Fruit fly (Drosophila melanogaster): ENCODE measurements around the gene ND-18.

The ND-18 gene

dm6 chrX:19520376-19520775, 28.2 kb downstream of the ND-18 start:
- no peak for TF ChIP-seq Sp1 (GFP tag; optimal IDR thresholded peaks at IDR 0.05)
- no peak for TF ChIP-seq N (GFP tag; optimal IDR thresholded peaks at IDR 0.05)
- no peak for TF ChIP-seq GATAd (GFP tag; optimal IDR thresholded peaks at IDR 0.05)
- no peak for TF ChIP-seq h (GFP tag; optimal IDR thresholded peaks at IDR 0.05)
- no peak for TF ChIP-seq Myc (optimal IDR thresholded peaks at IDR 0.05)
- TF ChIP-seq lola (GFP tag; optimal IDR thresholded peaks at IDR 0.05): no peak
- no peak for TF ChIP-seq dl (GFP tag; optimal IDR thresholded peaks at IDR 0.05; ENCODE audit: insufficient read depth in 1 of 2, partially characterized antibody in 2 of 2)
- no peak for TF ChIP-seq HLH106 (tag; optimal IDR thresholded peaks at IDR 0.05)
- TF ChIP-seq CG32264 (GFP tag; optimal IDR thresholded peaks at IDR 0.05): no peak
- TF ChIP-seq Dif (GFP tag; optimal IDR thresholded peaks at IDR 0.05; ENCODE audit: partially characterized antibody): no peak

DNA sequence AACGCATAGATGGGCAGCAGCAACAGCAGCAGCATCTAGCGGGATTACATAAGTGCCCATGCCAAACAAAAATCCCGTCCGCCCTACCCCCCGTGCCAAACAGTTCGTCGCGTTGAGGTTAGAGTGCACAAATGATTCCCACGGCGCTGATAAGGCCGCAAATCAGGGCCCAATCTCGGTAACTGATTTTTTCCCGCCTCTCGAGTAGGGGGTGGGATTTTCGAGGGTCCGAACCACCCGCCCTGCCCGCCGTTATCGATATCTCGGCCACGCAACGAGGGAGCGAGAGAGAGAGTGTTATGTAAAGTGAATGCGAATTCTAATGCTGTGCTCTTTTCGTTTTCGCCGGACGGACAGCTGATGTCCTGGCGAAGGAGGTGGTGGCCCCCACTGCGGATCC, 28.7 kb downstream of the ND-18 start:
- TF ChIP-seq OdsH (GFP tag; optimal IDR thresholded peaks at IDR 0.05) (no peak), usp (GFP tag; optimal IDR thresholded peaks at IDR 0.05) (no peak), Sp1 (GFP tag; optimal IDR thresholded peaks at IDR 0.05) (no peak), sage (GFP tag; optimal IDR thresholded peaks at IDR 0.05) (no peak)

DNA sequence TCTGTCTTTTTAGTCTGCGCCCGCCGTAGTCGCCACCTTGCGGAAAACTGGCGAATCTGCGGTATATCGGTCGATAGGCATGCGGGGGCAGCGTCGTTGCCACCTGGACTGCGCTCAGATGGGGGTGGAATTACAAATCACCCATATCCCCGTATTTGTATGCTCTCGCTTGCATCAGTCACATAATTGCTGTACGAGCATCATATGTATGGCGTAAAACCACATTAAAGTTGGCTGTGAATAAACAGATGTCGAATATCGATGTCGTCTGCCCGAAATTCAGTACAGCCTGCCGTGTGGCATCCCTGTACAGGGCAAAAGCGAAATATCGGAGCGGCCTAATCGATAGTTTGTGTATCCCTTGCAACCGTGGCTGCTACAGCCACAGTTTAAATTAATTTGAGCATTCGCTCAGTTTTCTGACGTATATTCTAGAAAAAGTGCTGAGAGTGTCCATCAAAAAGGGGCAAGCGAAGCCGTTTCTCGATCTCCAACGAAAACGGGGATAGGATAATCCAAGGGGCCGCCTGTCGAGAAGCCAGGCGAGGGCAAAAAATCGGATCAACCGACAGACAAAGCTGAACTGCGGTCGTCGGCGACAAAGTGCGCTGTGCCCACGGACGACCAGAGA, 29.6 kb downstream of the ND-18 start, which contains the start of the genes Idh3a and CoRest:
Idh3a (minus strand) TSS at position 58 of the 631 bp plus-strand sequence.
CoRest (plus strand) TSS at position 177 of the 631 bp plus-strand sequence.
- TF ChIP-seq CG9705 (GFP tag; optimal IDR thresholded peaks at IDR 0.05): peak; percentile 33
- TF ChIP-seq Hr78 (GFP tag; optimal IDR thresholded peaks at IDR 0.05): no peak
- TF ChIP-seq Rel (GFP tag; optimal IDR thresholded peaks at IDR 0.05): no peak
- peak; percentile 12 for TF ChIP-seq Rel (tag; optimal IDR thresholded peaks at IDR 0.05)
- no peak for TF ChIP-seq lola (GFP tag; optimal IDR thresholded peaks at IDR 0.05)
- TF ChIP-seq N (GFP tag; optimal IDR thresholded peaks at IDR 0.05): no peak
- no peak for TF ChIP-seq Dif (GFP tag; optimal IDR thresholded peaks at IDR 0.05; ENCODE audit: partially characterized antibody)
- no peak for TF ChIP-seq brk (GFP tag; optimal IDR thresholded peaks at IDR 0.05)
- no peak for TF ChIP-seq br (GFP tag; optimal IDR thresholded peaks at IDR 0.05)
- TF ChIP-seq HLH106 (tag; optimal IDR thresholded peaks at IDR 0.05): peak; percentile 42
- TF ChIP-seq dl (GFP tag; optimal IDR thresholded peaks at IDR 0.05; ENCODE audit: insufficient read depth in 1 of 2, partially characterized antibody in 2 of 2): no peak
- TF ChIP-seq jim (GFP tag; optimal IDR thresholded peaks at IDR 0.05): no peak
- TF ChIP-seq h (GFP tag; optimal IDR thresholded peaks at IDR 0.05): no peak
- peak in 1 of 2 experiments; percentile 28 for TF ChIP-seq foxo (GFP tag; optimal IDR thresholded peaks at IDR 0.05)
- TF ChIP-seq Myc (optimal IDR thresholded peaks at IDR 0.05): peak; percentile 53

- TF ChIP-seq br (GFP tag; optimal IDR thresholded peaks at IDR 0.05) (no peak), N (GFP tag; optimal IDR thresholded peaks at IDR 0.05) (peak; percentile 84)
Observed at dm6 chrX:19522597-19522996, 30.4 kb downstream of the ND-18 start.

- no peak for TF ChIP-seq br (GFP tag; optimal IDR thresholded peaks at IDR 0.05)
- no peak for TF ChIP-seq HLH106 (tag; optimal IDR thresholded peaks at IDR 0.05)
- TF ChIP-seq Vsx2 (GFP tag; optimal IDR thresholded peaks at IDR 0.05; ENCODE audit: partially characterized antibody): no peak
- no peak for TF ChIP-seq GATAd (GFP tag; optimal IDR thresholded peaks at IDR 0.05)
- no peak for TF ChIP-seq Abd-B (GFP tag; optimal IDR thresholded peaks at IDR 0.05)
- no peak for TF ChIP-seq psq (GFP tag; optimal IDR thresholded peaks at IDR 0.05)
- no peak for TF ChIP-seq h (GFP tag; optimal IDR thresholded peaks at IDR 0.05)
- no peak for TF ChIP-seq ey (GFP tag; optimal IDR thresholded peaks at IDR 0.05)
- no peak for TF ChIP-seq pan (optimal IDR thresholded peaks at IDR 0.05)
- no peak for TF ChIP-seq fru (GFP tag; optimal IDR thresholded peaks at IDR 0.05)
- no peak for TF ChIP-seq Hr78 (GFP tag; optimal IDR thresholded peaks at IDR 0.05)
- TF ChIP-seq Mio (GFP tag; optimal IDR thresholded peaks at IDR 0.05): no peak
- TF ChIP-seq CG9705 (GFP tag; optimal IDR thresholded peaks at IDR 0.05): no peak
- TF ChIP-seq dsf (GFP tag; optimal IDR thresholded peaks at IDR 0.05; ENCODE audit: borderline replicate concordance): no peak
- no peak for TF ChIP-seq Hr83 (GFP tag; optimal IDR thresholded peaks at IDR 0.05; ENCODE audit: poor library complexity, severe bottlenecking)
- TF ChIP-seq tai (GFP tag; optimal IDR thresholded peaks at IDR 0.05): no peak
- TF ChIP-seq sage (GFP tag; optimal IDR thresholded peaks at IDR 0.05): no peak
Observed at dm6 chrX:19531642-19532041, 39.4 kb downstream of the ND-18 start, which contains the start of gene CG12231. TSS of gene CG12231 (minus strand) at chrX:19531742.
